Fruit fly (Drosophila melanogaster) whole organism, embryonic: ENCODE measurements around the gene CG11030.

ENCODE experiments used
- ATbp ChIP-seq: fragments of 200-800 bp; sonication (Bioruptor generic); optimal IDR thresholded peaks from 2 replicates; lab custom pipeline; 2017; ENCODE audit warnings: missing biosample characterization, mild to moderate bottlenecking, missing genetic modification characterization, missing genetic modification reagents
- Aef1 ChIP-seq: fragments of 200-800 bp; sonication (Bioruptor generic); IDR thresholded peaks from 3 replicates; pipeline ENCODE4 v1.3.6; 2022; ENCODE audit warnings: missing biosample characterization, missing genetic modification characterization
- CG10209 ChIP-seq: fragments of 200-800 bp; sonication (Bioruptor generic); optimal IDR thresholded peaks from 3 replicates; lab custom pipeline; 2017; ENCODE audit warnings: missing biosample characterization, mild to moderate bottlenecking, missing genetic modification characterization, missing genetic modification reagents
- CG11085 ChIP-seq: fragments of 200-800 bp; sonication (Bioruptor generic); IDR thresholded peaks from 2 replicates; pipeline ENCODE4 v1.3.6; 2022; ENCODE audit warnings: missing biosample characterization, missing genetic modification characterization
- CG12071 ChIP-seq: fragments of 200-800 bp; sonication (Bioruptor generic); optimal IDR thresholded peaks from 3 replicates; lab custom pipeline; 2018; ENCODE audit warnings: missing biosample characterization, mild to moderate bottlenecking, missing genetic modification characterization
- CG13296 ChIP-seq: fragments of 200-800 bp; sonication (Bioruptor generic); optimal IDR thresholded peaks from 3 replicates; lab custom pipeline; 2018; ENCODE audit warnings: missing biosample characterization, mild to moderate bottlenecking, missing genetic modification characterization
- CG13624 ChIP-seq: fragments of 200-800 bp; sonication (Bioruptor generic); optimal IDR thresholded peaks from 2 replicates; lab custom pipeline; 2016; ENCODE audit warnings: missing biosample characterization, missing genetic modification characterization
- CG14710 ChIP-seq: fragments of 200-800 bp; sonication (Bioruptor generic); optimal IDR thresholded peaks from 3 replicates; lab custom pipeline; 2019; ENCODE audit warnings: missing biosample characterization, mild to moderate bottlenecking, missing genetic modification characterization, moderate library complexity
- CG15601 ChIP-seq: fragments of 200-800 bp; sonication (Bioruptor generic); optimal IDR thresholded peaks from 3 replicates; lab custom pipeline; 2019; ENCODE audit warnings: missing biosample characterization, mild to moderate bottlenecking, missing genetic modification characterization, moderate library complexity
- CG17612 ChIP-seq: fragments of 200-800 bp; sonication (Bioruptor generic); IDR thresholded peaks from 2 replicates; pipeline ENCODE4 v1.3.6; 2022; ENCODE audit warnings: missing biosample characterization, missing genetic modification characterization
- CG18764 ChIP-seq: fragments of 200-800 bp; sonication (Bioruptor generic); optimal IDR thresholded peaks from 3 replicates; lab custom pipeline; 2016; ENCODE audit warnings: missing biosample characterization, missing genetic modification characterization
- CG2116 ChIP-seq: fragments of 200-800 bp; sonication (Bioruptor generic); optimal IDR thresholded peaks from 3 replicates; lab custom pipeline; 2018; ENCODE audit warnings: missing biosample characterization, mild to moderate bottlenecking, missing genetic modification characterization
- CG34422 ChIP-seq: fragments of 200-800 bp; sonication (Bioruptor generic); IDR thresholded peaks from 3 replicates; pipeline ENCODE4 v1.3.6; 2022; ENCODE audit warnings: missing biosample characterization, missing genetic modification characterization
- CG3847 ChIP-seq: fragments of 200-800 bp; sonication (Bioruptor generic); IDR thresholded peaks from 2 replicates; pipeline ENCODE4 v1.3.6; 2022; ENCODE audit warnings: missing biosample characterization, missing genetic modification characterization
- CG4404 ChIP-seq: fragments of 200-800 bp; sonication (Bioruptor generic); IDR thresholded peaks from 2 replicates; pipeline ENCODE4 v1.3.6; 2022; ENCODE audit warnings: missing biosample characterization, missing genetic modification characterization
- CG4820 ChIP-seq: fragments of 200-800 bp; sonication (Bioruptor generic); optimal IDR thresholded peaks from 3 replicates; lab custom pipeline; 2016; ENCODE audit warnings: missing biosample characterization, missing genetic modification characterization
- CG5953 ChIP-seq: fragments of 200-800 bp; sonication (Bioruptor generic); IDR thresholded peaks from 2 replicates; pipeline ENCODE4 v1.3.6; 2022; ENCODE audit warnings: missing biosample characterization, missing genetic modification characterization
- CG6254 ChIP-seq: fragments of 200-800 bp; sonication (Bioruptor generic); optimal IDR thresholded peaks from 3 replicates; lab custom pipeline; 2017; ENCODE audit warnings: mild to moderate bottlenecking, missing biosample characterization, missing genetic modification reagents, missing genetic modification characterization
- CG6272 ChIP-seq: fragments of 200-800 bp; sonication (Bioruptor generic); IDR thresholded peaks from 2 replicates; pipeline ENCODE4 v1.3.6; 2022; ENCODE audit warnings: missing biosample characterization, missing genetic modification characterization
- CG6689 ChIP-seq: fragments of 200-800 bp; sonication (Bioruptor generic); IDR thresholded peaks from 2 replicates; pipeline ENCODE4 v1.3.6; 2022; ENCODE audit warnings: missing biosample characterization, missing genetic modification characterization
- CG6854 ChIP-seq: fragments of 200-800 bp; sonication (Bioruptor generic); optimal IDR thresholded peaks from 3 replicates; lab custom pipeline; 2017; ENCODE audit warnings: missing biosample characterization, mild to moderate bottlenecking, missing genetic modification characterization
- CG7556 ChIP-seq: fragments of 200-800 bp; sonication (Bioruptor generic); optimal IDR thresholded peaks from 2 replicates; lab custom pipeline; 2017; ENCODE audit warnings: missing biosample characterization, mild to moderate bottlenecking, missing genetic modification characterization
- CG9215 ChIP-seq: fragments of 200-800 bp; sonication (Bioruptor generic); IDR thresholded peaks from 2 replicates; pipeline ENCODE4 v1.3.6; 2022; ENCODE audit warnings: missing biosample characterization, missing genetic modification characterization
- Dip3 ChIP-seq: fragments of 200-800 bp; sonication (Bioruptor generic); optimal IDR thresholded peaks from 3 replicates; lab custom pipeline; 2016; ENCODE audit warnings: missing biosample characterization, missing genetic modification characterization
- Dll ChIP-seq: fragments of 200-800 bp; sonication (Bioruptor generic); IDR thresholded peaks from 4 replicates; pipeline ENCODE4 v1.3.6; 2022; ENCODE audit warnings: missing biosample characterization, missing genetic modification characterization; ENCODE audit not compliant: partially characterized antibody
- Doc3 ChIP-seq: fragments of 200-800 bp; sonication (Bioruptor generic); IDR thresholded peaks from 3 replicates; pipeline ENCODE4 v1.3.6; 2022; ENCODE audit warnings: missing biosample characterization, missing genetic modification characterization; ENCODE audit not compliant: partially characterized antibody
- Drgx ChIP-seq: fragments of 200-800 bp; sonication (Bioruptor generic); IDR thresholded peaks from 2 replicates; pipeline ENCODE4 v1.3.6; 2022; ENCODE audit warnings: missing biosample characterization, missing genetic modification characterization
- Gug ChIP-seq: fragments of 200-800 bp; sonication (Bioruptor generic); IDR thresholded peaks from 4 replicates; pipeline ENCODE4 v1.3.6; 2022; ENCODE audit warnings: missing biosample characterization, missing genetic modification characterization
- Hr39 ChIP-seq: fragments of >200 bp; optimal IDR thresholded peaks from 2 replicates; lab custom pipeline; 2017
- Kr ChIP-seq: fragments of 200-800 bp; sonication (Bioruptor generic); optimal IDR thresholded peaks from 2 replicates; lab custom pipeline; 2017; ENCODE audit warnings: missing biosample characterization, mild to moderate bottlenecking, missing genetic modification characterization
- Mes4 ChIP-seq: fragments of 200-800 bp; sonication (Bioruptor generic); optimal IDR thresholded peaks from 2 replicates; lab custom pipeline; 2016; ENCODE audit warnings: missing biosample characterization, missing genetic modification characterization
- NFAT ChIP-seq: fragments of 200-800 bp; sonication (Bioruptor generic); IDR thresholded peaks from 2 replicates; pipeline ENCODE4 v1.3.6; 2022; ENCODE audit warnings: missing biosample characterization, missing genetic modification characterization
- NfI ChIP-seq: fragments of 200-800 bp; sonication (Bioruptor generic); optimal IDR thresholded peaks from 3 replicates; lab custom pipeline; 2018; ENCODE audit warnings: missing biosample characterization, mild to moderate bottlenecking, missing genetic modification characterization, moderate library complexity
- al ChIP-seq: fragments of 200-800 bp; sonication (Bioruptor generic); IDR thresholded peaks from 2 replicates; pipeline ENCODE4 v1.3.6; 2022; ENCODE audit warnings: missing biosample characterization, missing genetic modification characterization
- ap ChIP-seq: fragments of 200-800 bp; sonication (Bioruptor generic); IDR thresholded peaks from 2 replicates; pipeline ENCODE4 v1.3.6; 2022; ENCODE audit warnings: missing biosample characterization, missing genetic modification characterization
- ato ChIP-seq: fragments of 200-800 bp; sonication (Bioruptor generic); IDR thresholded peaks from 2 replicates; pipeline ENCODE4 v1.3.6; 2022; ENCODE audit warnings: missing biosample characterization, missing genetic modification characterization; ENCODE audit not compliant: partially characterized antibody
- bbx ChIP-seq: fragments of 200-800 bp; sonication (Bioruptor generic); IDR thresholded peaks from 2 replicates; pipeline ENCODE4 v1.3.6; 2022; ENCODE audit warnings: missing biosample characterization, missing genetic modification characterization; ENCODE audit not compliant: partially characterized antibody
- crc ChIP-seq: fragments of 200-800 bp; sonication (Bioruptor generic); optimal IDR thresholded peaks from 2 replicates; lab custom pipeline; 2016; ENCODE audit warnings: missing biosample characterization, missing genetic modification characterization
- gce ChIP-seq: fragments of 200-800 bp; sonication (Bioruptor generic); IDR thresholded peaks from 3 replicates; pipeline ENCODE4 v1.3.6; 2022; ENCODE audit warnings: missing biosample characterization, missing genetic modification characterization
- gcm ChIP-seq: fragments of 200-800 bp; sonication (Bioruptor generic); optimal IDR thresholded peaks from 2 replicates; lab custom pipeline; 2019; ENCODE audit warnings: missing biosample characterization, mild to moderate bottlenecking, missing genetic modification characterization, moderate library complexity
- klu ChIP-seq: fragments of 200-800 bp; sonication (Bioruptor generic); IDR thresholded peaks from 2 replicates; pipeline ENCODE4 v1.3.6; 2022; ENCODE audit warnings: missing biosample characterization, missing genetic modification characterization
- knrl ChIP-seq: fragments of 200-800 bp; sonication (Bioruptor generic); IDR thresholded peaks from 3 replicates; pipeline ENCODE4 v1.3.6; 2022; ENCODE audit warnings: missing biosample characterization, missing genetic modification characterization; ENCODE audit not compliant: partially characterized antibody
- mld ChIP-seq: fragments of 200-800 bp; sonication (Bioruptor generic); IDR thresholded peaks from 3 replicates; pipeline ENCODE4 v1.3.6; 2022; ENCODE audit warnings: missing biosample characterization, missing genetic modification characterization; ENCODE audit not compliant: partially characterized antibody
- org-1 ChIP-seq: fragments of 200-800 bp; sonication (Bioruptor generic); optimal IDR thresholded peaks from 2 replicates; lab custom pipeline; 2017; ENCODE audit warnings: missing biosample characterization, missing genetic modification characterization
- pfk ChIP-seq: fragments of 200-800 bp; sonication (Bioruptor generic); optimal IDR thresholded peaks from 2 replicates; lab custom pipeline; 2018; ENCODE audit warnings: missing biosample characterization, mild to moderate bottlenecking, missing genetic modification characterization, moderate library complexity
- salm ChIP-seq: fragments of 200-800 bp; sonication (Bioruptor generic); optimal IDR thresholded peaks from 2 replicates; lab custom pipeline; 2018; ENCODE audit warnings: missing biosample characterization, mild to moderate bottlenecking, missing genetic modification characterization
- schlank ChIP-seq: fragments of 200-800 bp; sonication (Bioruptor generic); optimal IDR thresholded peaks from 2 replicates; lab custom pipeline; 2018; ENCODE audit warnings: missing biosample characterization, mild to moderate bottlenecking, missing genetic modification characterization
- sens ChIP-seq: fragments of 200-800 bp; sonication (Bioruptor generic); peaks from one replicate; lab custom pipeline; 2016; ENCODE audit warnings: missing biosample characterization, missing genetic modification characterization
- sqz ChIP-seq: fragments of 200-800 bp; sonication (Bioruptor generic); optimal IDR thresholded peaks from 3 replicates; lab custom pipeline; 2018; ENCODE audit warnings: missing biosample characterization, mild to moderate bottlenecking, missing genetic modification characterization
- trem ChIP-seq: fragments of 200-800 bp; optimal IDR thresholded peaks from 3 replicates; lab custom pipeline; 2019; ENCODE audit warnings: missing biosample characterization, mild to moderate bottlenecking, missing genetic modification characterization, moderate library complexity
- yki ChIP-seq: fragments of >200 bp; optimal IDR thresholded peaks from 3 replicates; lab custom pipeline; 2018
- zfh1 ChIP-seq: fragments of 200-800 bp; sonication (Bioruptor generic); IDR thresholded peaks from 3 replicates; pipeline ENCODE4 v1.3.6; 2022; ENCODE audit warnings: missing biosample characterization, missing genetic modification characterization

The CG11030 gene

DNA sequence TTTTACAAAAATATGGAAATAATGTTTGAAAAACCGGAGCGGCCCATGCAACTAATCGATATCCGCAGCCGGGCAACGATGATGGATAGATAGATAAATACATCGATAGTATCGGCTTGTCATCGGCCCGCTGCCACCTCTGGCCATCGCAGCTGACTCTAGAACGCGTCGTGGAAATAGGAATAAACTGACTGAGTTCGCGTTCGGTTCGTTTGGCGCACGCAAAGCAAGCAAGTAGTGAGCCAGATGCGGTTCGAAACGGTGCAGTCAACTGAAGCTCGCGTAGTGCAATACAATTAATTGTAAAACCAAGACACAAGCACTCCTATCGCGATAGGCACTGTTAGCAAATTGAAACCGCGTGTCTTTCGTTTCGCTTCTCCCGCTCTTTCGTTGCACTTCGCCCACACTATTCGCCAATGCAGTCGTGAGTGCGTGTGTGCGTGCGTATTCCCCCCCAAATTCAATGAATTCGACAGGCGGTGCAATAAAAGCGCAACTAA lies at the start of gene CG11030 (continued):
- peak; percentile 21 for TF ChIP-seq CG14710
- peak; percentile 71; the same call in 2 of the 3 replicates for TF ChIP-seq CG34422 (GFP tag; lab: Robert Waterston, UW)
- no peak for TF ChIP-seq CG5953 (GFP tag; lab: Robert Waterston, UW)
- no peak for TF ChIP-seq sqz (GFP tag; lab: Kevin White, UChicago)
- no peak for TF ChIP-seq ap (GFP tag; lab: Robert Waterston, UW)
- no peak for TF ChIP-seq Drgx (GFP tag; lab: Robert Waterston, UW)
- TF ChIP-seq knrl (GFP tag; lab: Robert Waterston, UW), result peak; percentile 98
- no peak for TF ChIP-seq Kr (GFP tag; lab: Kevin White, UChicago)
- no peak for TF ChIP-seq Hr39 (lab: Kevin White, UChicago)
- no peak for TF ChIP-seq klu (GFP tag; lab: Robert Waterston, UW)
- no peak for TF ChIP-seq CG17612 (GFP tag; lab: Robert Waterston, UW)
- TF ChIP-seq CG7556 (GFP tag; lab: Kevin White, UChicago), result no peak
- TF ChIP-seq CG6854 (GFP tag; lab: Kevin White, UChicago), result no peak
- TF ChIP-seq CG6254 (GFP tag; lab: Kevin White, UChicago), result peak; percentile 20
- TF ChIP-seq gcm, result no peak
- no peak for TF ChIP-seq org-1 (GFP tag; lab: Kevin White, UChicago)
- TF ChIP-seq CG4820 (GFP tag; lab: Kevin White, UChicago), result no peak
- TF ChIP-seq schlank (tag; lab: Kevin White, UChicago), result no peak
- no peak for TF ChIP-seq CG13624 (GFP tag; lab: Kevin White, UChicago)
- no peak for TF ChIP-seq CG4404
- no peak for TF ChIP-seq Mes4 (GFP tag; lab: Kevin White, UChicago)
- TF ChIP-seq ato (GFP tag; lab: Robert Waterston, UW), result peak; percentile 100
- TF ChIP-seq CG13296 (GFP tag; lab: Kevin White, UChicago), result no peak
- no peak for TF ChIP-seq CG6689 (GFP tag; lab: Robert Waterston, UW)
- TF ChIP-seq Dip3, result no peak
- TF ChIP-seq CG11085 (GFP tag; lab: Robert Waterston, UW), result no peak
- no peak for TF ChIP-seq gce
- TF ChIP-seq NFAT (GFP tag; lab: Robert Waterston, UW), result peak; percentile 65; the same call in 1 of the 2 replicates
- no peak for TF ChIP-seq crc
- peak; percentile 13 for TF ChIP-seq NfI (GFP tag; lab: Kevin White, UChicago)
- no peak for TF ChIP-seq CG15601
- peak; percentile 49; the same call in 1 of the 4 replicates for TF ChIP-seq Gug (GFP tag; lab: Robert Waterston, UW)
- TF ChIP-seq trem, result peak; percentile 27
- no peak for TF ChIP-seq salm
- TF ChIP-seq CG2116 (GFP tag; lab: Kevin White, UChicago), result peak; percentile 85
- TF ChIP-seq CG3847 (GFP tag; lab: Robert Waterston, UW), result peak; percentile 28; the same call in 1 of the 2 replicates
- no peak for TF ChIP-seq CG10209 (GFP tag; lab: Kevin White, UChicago)
- no peak for TF ChIP-seq CG9215 (GFP tag; lab: Robert Waterston, UW)
- no peak for TF ChIP-seq yki
- no peak for TF ChIP-seq pfk (GFP tag; lab: Kevin White, UChicago)
- TF ChIP-seq Aef1 (GFP tag; lab: Robert Waterston, UW), result 0 out of 3 replicates have a peak, but pooled peaks have one; percentile 22
- TF ChIP-seq CG6272 (GFP tag; lab: Robert Waterston, UW), result peak; percentile 73
- no peak for TF ChIP-seq ATbp (GFP tag; lab: Kevin White, UChicago)
- TF ChIP-seq al (GFP tag; lab: Robert Waterston, UW), result peak; percentile 32; the same call in 1 of the 2 replicates
- TF ChIP-seq Dll (GFP tag; lab: Robert Waterston, UW), result peak; percentile 98
- TF ChIP-seq mld (GFP tag; lab: Robert Waterston, UW), result peak; percentile 99
- peak; percentile 81 for TF ChIP-seq sens (GFP tag; lab: Kevin White, UChicago)
- TF ChIP-seq CG18764, result no peak
- peak; percentile 98 for TF ChIP-seq Doc3 (GFP tag; lab: Robert Waterston, UW)
- no peak; the same call in 2 of the 3 replicates for TF ChIP-seq zfh1 (GFP tag; lab: Robert Waterston, UW)
- peak; percentile 100 for TF ChIP-seq bbx (GFP tag; lab: Robert Waterston, UW)
- TF ChIP-seq CG12071 (GFP tag; lab: Kevin White, UChicago), result no peak
